Worm (Caenorhabditis elegans): Measurements from ENCODE around the gene F35E12.2.

Gene F35E12.2

ce11 chrV:13678542-13678941 lies 46.1 kb downstream of the F35E12.2 start, which contains the start of the genes tag-65 and ccz-1:
Gene tag-65 (minus strand): TSS chrV:13678587.
Gene ccz-1 (plus strand): TSS chrV:13678875.
- TF ChIP-seq ztf-23 (GFP tag; IDR thresholded peaks at IDR 0.05) (no peak), cog-1 (tag; optimal IDR thresholded peaks at IDR 0.05) (peak; percentile 77), ref-1 (GFP tag; conservative IDR thresholded peaks at IDR 0.05) (no peak), T22C8.4 (GFP tag; IDR thresholded peaks at IDR 0.05) (no peak), med-1 (GFP tag; optimal IDR thresholded peaks at IDR 0.05; ENCODE audit: insufficient read depth) (no peak)

Measured in whole organism, midembryonic.